Worm (Caenorhabditis elegans) whole organism, midembryonic: ENCODE measurements around the gene twk-5.
A peak's percentile ranks its signal among the peaks of the same experiment; 100 is the strongest.

Source experiments
- T22C8.4 ChIP-seq: fragments of 200-800 bp; sonication (Bioruptor generic); IDR thresholded peaks from 2 replicates; pipeline ENCODE4 v1.3.6; 2022; ENCODE audit warnings: missing genetic modification characterization, missing compliant biosample characterization
- cog-1 ChIP-seq: sonication (generic microtip); optimal IDR thresholded peaks from 2 replicates; lab custom pipeline; 2016; ENCODE audit warnings: missing genetic modification characterization, missing compliant biosample characterization
- flt-1 ChIP-seq: fragments of 200-800 bp; sonication (Bioruptor generic); IDR thresholded peaks from 2 replicates; pipeline ENCODE4 v1.3.6; 2022; ENCODE audit warnings: missing genetic modification characterization, missing compliant biosample characterization
- klf-2 ChIP-seq: fragments of 200-800 bp; sonication (Bioruptor generic); conservative IDR thresholded peaks from 2 replicates; pipeline ENCODE4 v1.3.6; 2022; ENCODE audit warnings: missing genetic modification reagents, missing genetic modification characterization, missing compliant biosample characterization
- med-1 ChIP-seq: sonication (generic microtip); optimal IDR thresholded peaks from 2 replicates; lab custom pipeline; 2017; ENCODE audit warnings: missing genetic modification characterization, mild to moderate bottlenecking, missing compliant biosample characterization, antibody characterized with exemption, missing genetic modification reagents; ENCODE audit not compliant: insufficient read depth
- ref-1 ChIP-seq: fragments of 200-800 bp; sonication (Bioruptor generic); conservative IDR thresholded peaks from 2 replicates; pipeline ENCODE4 v1.3.6; 2022; ENCODE audit warnings: missing genetic modification reagents, missing genetic modification characterization, missing compliant biosample characterization
- tab-1 ChIP-seq: fragments of 200-800 bp; sonication (Bioruptor generic); IDR thresholded peaks from 2 replicates; pipeline ENCODE4 v1.3.6; 2022; ENCODE audit warnings: missing genetic modification characterization, missing compliant biosample characterization
- ztf-23 ChIP-seq: fragments of 200-800 bp; sonication (Bioruptor generic); IDR thresholded peaks from 2 replicates; pipeline ENCODE4 v1.3.6; 2022; ENCODE audit warnings: missing genetic modification reagents, missing genetic modification characterization, missing compliant biosample characterization
- ztf-29 ChIP-seq: fragments of 200-800 bp; sonication (Bioruptor generic); IDR thresholded peaks from 2 replicates; pipeline ENCODE4 v1.3.6; 2022; ENCODE audit warnings: missing genetic modification reagents, missing genetic modification characterization, missing compliant biosample characterization

twk-5 gene

DNA sequence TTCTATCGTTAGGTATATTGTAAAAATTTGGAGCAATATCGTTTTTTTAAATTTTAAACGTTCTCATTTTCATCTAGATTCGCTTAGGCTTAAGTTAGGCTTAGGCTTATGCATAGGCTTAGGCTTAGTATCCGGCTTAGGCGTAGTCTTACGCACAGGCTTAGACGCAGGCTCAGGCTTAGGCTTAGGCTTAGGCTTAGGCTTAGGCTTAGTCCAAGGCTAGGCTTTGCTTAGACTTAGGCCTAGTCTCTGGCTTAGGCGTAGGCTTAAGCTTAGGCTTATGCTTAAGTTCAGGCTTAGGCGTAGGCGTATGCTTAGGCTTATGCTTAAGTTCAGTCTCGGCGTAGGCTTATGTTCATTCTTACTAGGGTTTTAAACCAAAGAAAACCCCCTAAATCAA, 18.7 kb upstream of the twk-5 start:
- peak; percentile 67; the same call in 1 of the 2 replicates for TF ChIP-seq ztf-29 (GFP tag; lab: Robert Waterston, UW)
- TF ChIP-seq flt-1: no peak

DNA sequence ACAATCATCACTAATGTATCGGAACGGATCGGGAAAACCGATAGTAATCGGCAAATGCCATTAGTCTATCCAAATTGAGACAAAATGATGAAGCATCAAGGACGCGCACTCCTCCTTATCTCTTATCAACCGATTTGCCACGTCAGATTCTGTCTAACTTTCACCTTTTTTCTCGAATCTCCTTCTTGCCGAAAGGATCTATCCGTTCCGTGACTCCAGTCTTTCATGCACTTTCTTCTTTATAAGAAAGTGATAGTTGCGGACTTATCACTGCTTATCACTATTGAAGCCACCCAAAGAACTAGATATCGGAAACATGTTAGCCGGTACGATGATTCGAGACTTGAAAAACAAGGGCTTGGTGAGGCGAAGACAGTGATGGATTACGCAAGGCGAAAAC, 16.9 kb upstream of the twk-5 start:
- TF ChIP-seq flt-1 (no peak), tab-1 (GFP tag; lab: Robert Waterston, UW) (no peak), T22C8.4 (GFP tag; lab: Robert Waterston, UW) (no peak), med-1 (GFP tag; lab: Kevin White, UChicago) (no peak), cog-1 (tag; lab: Kevin White, UChicago) (no peak), klf-2 (GFP tag; lab: Robert Waterston, UW) (no peak), ztf-23 (GFP tag; lab: Robert Waterston, UW) (no peak), ref-1 (no peak), ztf-29 (GFP tag; lab: Robert Waterston, UW) (no peak)

DNA sequence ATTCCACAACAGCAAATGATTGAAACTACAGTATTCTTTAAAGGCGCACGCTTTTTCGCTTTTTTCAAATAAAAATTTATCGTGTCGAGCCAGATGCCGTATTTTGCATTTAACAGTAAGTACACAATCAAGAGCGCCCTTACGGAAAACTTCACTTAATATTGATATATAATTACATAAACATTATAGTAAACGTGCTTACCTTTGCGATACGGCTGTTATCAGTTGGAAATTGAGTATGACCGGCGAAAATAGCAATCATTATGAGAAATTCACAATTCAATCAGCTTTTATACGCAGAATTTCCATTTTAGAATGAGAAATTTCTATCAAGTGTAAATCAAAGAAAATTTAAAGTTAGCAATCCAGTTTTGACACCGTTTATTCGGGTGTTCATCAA, 15.1 kb upstream of the twk-5 start, which contains the start of gene B0334.20:
Gene B0334.20 (minus strand): TSS at position 262 of the 400 bp plus-strand sequence.
- no peak for TF ChIP-seq flt-1

DNA sequence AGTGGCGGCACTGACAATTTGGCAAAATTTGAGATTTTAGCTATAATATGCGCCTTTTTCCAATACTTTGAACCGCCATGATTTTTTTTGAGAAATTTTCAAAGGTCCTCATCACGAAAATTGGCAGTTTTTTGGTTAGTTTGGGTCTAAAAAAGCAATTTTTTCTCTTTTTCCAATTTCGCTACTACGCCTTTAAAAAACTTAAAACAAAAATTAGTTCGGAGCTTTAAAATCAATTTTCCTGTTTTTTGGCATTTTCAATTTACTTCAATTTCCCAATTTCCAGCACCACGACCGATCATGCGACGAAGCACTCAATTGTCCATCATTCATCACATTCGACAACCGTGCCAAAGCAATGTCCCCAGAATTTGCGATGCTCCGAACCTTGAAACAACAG, 12.3 kb upstream of the twk-5 start, which contains the start of gene B0334.5:
Gene B0334.5 (plus strand): TSS at position 301 of the 400 bp plus-strand sequence.
- TF ChIP-seq ztf-29 (GFP tag; lab: Robert Waterston, UW): no peak
- TF ChIP-seq ztf-23 (GFP tag; lab: Robert Waterston, UW): 0 out of 2 replicates have a peak, but pooled peaks have one; percentile 31

DNA sequence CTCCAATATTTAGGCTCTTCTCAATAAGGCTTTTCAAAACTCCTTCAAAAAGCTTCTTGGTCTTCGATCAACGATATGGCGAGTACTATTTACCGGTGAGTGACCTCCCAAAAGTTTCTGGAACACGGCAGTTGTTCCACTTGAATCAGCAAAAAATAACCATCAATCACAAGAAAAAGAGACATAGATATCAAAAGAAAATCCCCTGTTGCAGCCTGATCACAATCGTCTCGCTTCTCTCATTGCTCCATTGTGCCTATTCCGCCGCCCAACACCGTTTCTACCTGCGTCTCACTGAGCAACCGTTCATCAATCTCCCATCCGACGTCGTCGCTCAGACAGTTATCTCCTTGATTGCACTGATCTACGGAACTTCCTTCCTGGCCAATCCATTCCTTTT, 11.7 kb upstream of the twk-5 start, which contains the start of gene emc-5:
Gene emc-5 (plus strand): TSS at position 14 of the 400 bp plus-strand sequence.
- no peak for TF ChIP-seq cog-1 (tag; lab: Kevin White, UChicago)
- no peak for TF ChIP-seq med-1 (GFP tag; lab: Kevin White, UChicago)
- TF ChIP-seq klf-2 (GFP tag; lab: Robert Waterston, UW): no peak
- no peak for TF ChIP-seq ztf-29 (GFP tag; lab: Robert Waterston, UW)
- no peak for TF ChIP-seq ztf-23 (GFP tag; lab: Robert Waterston, UW)
- TF ChIP-seq T22C8.4 (GFP tag; lab: Robert Waterston, UW): no peak
- no peak for TF ChIP-seq tab-1 (GFP tag; lab: Robert Waterston, UW)
- TF ChIP-seq flt-1: no peak
- TF ChIP-seq ref-1: no peak

DNA sequence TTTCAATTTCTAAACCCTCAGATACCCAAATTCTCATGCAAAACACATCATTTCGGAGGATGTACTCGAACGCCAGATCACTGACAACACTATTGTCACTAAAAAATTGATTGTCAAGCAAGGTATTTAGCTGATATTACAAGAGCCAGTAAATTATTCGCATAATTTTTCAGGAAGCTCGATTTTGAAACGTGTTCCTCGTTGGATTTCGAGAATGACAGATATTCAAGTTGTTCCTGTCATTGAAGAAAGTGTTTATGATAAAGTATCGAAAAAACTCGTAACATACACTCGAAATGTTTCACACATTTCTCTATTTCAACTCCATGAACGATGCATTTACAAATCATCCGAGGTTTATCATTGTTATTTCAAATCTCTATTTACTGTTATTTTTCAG, 10.7 kb upstream of the twk-5 start:
- TF ChIP-seq cog-1 (tag; lab: Kevin White, UChicago) (no peak), T22C8.4 (GFP tag; lab: Robert Waterston, UW) (no peak), ztf-29 (GFP tag; lab: Robert Waterston, UW) (no peak)

DNA sequence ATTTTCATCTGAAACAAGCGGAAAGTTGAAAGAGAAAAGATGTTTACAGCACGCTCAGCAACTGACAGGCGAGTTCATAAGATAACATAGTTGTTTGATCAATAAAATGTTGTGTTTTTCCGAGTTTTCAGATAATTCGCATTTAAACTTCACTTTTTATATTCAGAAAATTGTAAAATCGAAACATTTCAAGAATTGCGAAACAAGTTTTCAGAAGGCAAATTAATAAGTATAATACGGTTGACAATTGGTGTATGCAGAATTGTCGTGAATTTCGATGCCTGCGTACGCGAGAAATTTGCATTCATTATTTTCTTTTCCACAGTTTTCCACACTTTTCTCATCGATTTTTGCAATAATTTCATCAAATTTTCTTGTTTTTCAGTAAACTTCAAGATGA, 10.2 kb upstream of the twk-5 start, which contains the start of the genes ooc-3 and B0334.4:
Gene ooc-3 (minus strand): TSS at position 15 of the 400 bp plus-strand sequence.
Gene B0334.4 (plus strand): TSS at position 386 of the 400 bp plus-strand sequence.
- TF ChIP-seq flt-1 (no peak), med-1 (GFP tag; lab: Kevin White, UChicago) (no peak), ztf-23 (GFP tag; lab: Robert Waterston, UW) (no peak), ztf-29 (GFP tag; lab: Robert Waterston, UW) (no peak), cog-1 (tag; lab: Kevin White, UChicago) (no peak), tab-1 (GFP tag; lab: Robert Waterston, UW) (no peak), klf-2 (GFP tag; lab: Robert Waterston, UW) (no peak), ref-1 (no peak), T22C8.4 (GFP tag; lab: Robert Waterston, UW) (no peak)

DNA sequence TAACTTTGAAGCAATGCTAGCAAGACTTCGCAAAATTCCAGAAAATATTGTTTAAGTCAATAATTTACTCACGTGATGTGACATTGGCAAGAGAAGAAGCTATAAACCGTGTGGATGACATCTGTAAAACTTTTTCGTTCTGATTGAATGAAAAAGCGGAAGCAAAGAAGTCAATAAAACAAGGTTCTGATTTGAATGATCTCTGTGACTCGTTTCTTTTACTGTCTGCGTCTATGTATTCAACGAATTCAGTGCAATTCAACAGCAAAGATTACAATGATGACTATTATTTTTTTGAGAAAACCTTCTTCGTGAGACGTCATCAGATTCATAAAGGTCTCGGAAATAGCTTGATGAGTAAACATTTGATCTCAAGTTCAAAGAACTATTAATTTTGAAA, 7.7 kb upstream of the twk-5 start, which contains the start of gene hacl-1:
Gene hacl-1 (minus strand): TSS at position 121 of the 400 bp plus-strand sequence.
- TF ChIP-seq med-1 (GFP tag; lab: Kevin White, UChicago): no peak
- TF ChIP-seq cog-1 (tag; lab: Kevin White, UChicago): no peak
- TF ChIP-seq ztf-23 (GFP tag; lab: Robert Waterston, UW): no peak
- TF ChIP-seq ref-1: no peak
- TF ChIP-seq klf-2 (GFP tag; lab: Robert Waterston, UW): no peak
- no peak for TF ChIP-seq T22C8.4 (GFP tag; lab: Robert Waterston, UW)
- no peak for TF ChIP-seq flt-1
- TF ChIP-seq tab-1 (GFP tag; lab: Robert Waterston, UW): no peak
- TF ChIP-seq ztf-29 (GFP tag; lab: Robert Waterston, UW): no peak

DNA sequence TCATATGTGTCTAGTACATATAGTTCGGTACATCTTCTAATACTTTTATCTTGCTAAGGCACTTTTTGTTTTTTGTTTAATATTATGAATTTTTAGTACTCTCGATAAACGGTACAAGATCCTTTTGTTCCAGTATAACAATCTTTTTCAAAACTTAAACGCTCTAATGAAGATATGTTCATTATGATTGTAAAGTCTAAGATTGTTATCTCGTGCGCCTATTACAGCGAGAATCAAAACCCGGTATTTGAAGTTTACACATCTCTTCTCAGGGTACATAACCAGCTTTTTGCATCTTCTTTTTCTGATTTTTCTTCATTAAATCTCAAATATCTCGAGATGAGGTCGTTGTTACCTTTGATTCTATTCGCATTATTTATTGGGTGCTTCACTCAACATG, 2.9 kb upstream of the twk-5 start, which contains the start of gene B0334.13:
Gene B0334.13 (plus strand): TSS at position 301 of the 400 bp plus-strand sequence.
- TF ChIP-seq klf-2 (GFP tag; lab: Robert Waterston, UW) (no peak), flt-1 (no peak), med-1 (GFP tag; lab: Kevin White, UChicago) (no peak), cog-1 (tag; lab: Kevin White, UChicago) (no peak), T22C8.4 (GFP tag; lab: Robert Waterston, UW) (no peak), tab-1 (GFP tag; lab: Robert Waterston, UW) (no peak), ztf-29 (GFP tag; lab: Robert Waterston, UW) (no peak), ztf-23 (GFP tag; lab: Robert Waterston, UW) (no peak), ref-1 (no peak)

DNA sequence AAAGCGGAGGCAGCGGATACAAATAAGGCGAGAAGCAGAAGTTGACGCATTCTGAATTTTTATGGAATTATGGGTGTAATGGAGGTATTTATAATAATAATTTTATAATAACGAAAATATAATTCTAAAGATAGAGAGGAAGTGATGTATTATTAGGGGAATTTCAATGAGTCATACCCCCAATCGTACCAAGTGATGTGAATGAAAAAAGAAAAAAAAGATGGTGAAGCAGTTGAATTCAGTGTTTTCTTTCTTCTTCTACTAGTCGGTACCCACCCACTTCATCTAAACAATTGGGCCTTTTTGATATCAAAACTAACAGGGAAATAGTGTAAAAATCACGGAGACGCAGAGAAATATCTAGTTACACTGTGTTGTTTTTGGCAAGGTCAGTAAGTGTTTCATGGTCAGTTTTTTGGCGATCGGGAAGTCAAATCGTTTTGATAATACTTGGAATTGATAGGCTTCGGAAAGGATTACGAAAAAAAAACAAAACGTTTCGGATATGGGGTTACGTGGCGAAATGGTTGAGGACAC, 1.7 kb upstream of the twk-5 start, which contains the start of gene ttr-18:
Gene ttr-18 (minus strand): TSS at position 51 of the 537 bp plus-strand sequence.
- TF ChIP-seq tab-1 (GFP tag; lab: Robert Waterston, UW) (no peak), ztf-23 (GFP tag; lab: Robert Waterston, UW) (no peak), ref-1 (no peak), cog-1 (tag; lab: Kevin White, UChicago) (no peak), flt-1 (no peak), ztf-29 (GFP tag; lab: Robert Waterston, UW) (no peak), klf-2 (GFP tag; lab: Robert Waterston, UW) (no peak), med-1 (GFP tag; lab: Kevin White, UChicago) (no peak), T22C8.4 (GFP tag; lab: Robert Waterston, UW) (no peak)
